Worm (Caenorhabditis elegans): ENCODE measurements around the gene tost-1.

The tost-1 gene

DNA sequence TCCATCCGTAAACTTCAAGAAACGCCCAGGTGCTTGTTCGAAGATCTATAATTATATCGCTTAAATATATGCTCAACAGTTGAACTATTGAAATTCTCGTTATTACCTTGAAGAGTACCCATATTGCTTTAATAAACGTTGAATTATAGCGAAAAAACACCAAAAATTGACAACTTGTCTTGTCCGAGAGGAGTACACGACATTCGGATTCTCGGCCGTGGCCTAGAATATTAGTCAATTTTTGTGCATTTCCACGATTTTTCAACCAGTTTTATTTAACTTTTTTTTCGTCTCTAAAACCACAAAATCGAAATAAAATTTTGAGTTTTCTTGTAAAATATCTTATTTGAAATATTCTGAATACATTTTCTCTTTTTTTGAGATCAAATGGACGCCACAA, 34.2 kb upstream of the tost-1 start, which contains the start of the genes F26F4.9 and cee-1 (continued):
- TF ChIP-seq ztf-11 (tag; optimal IDR thresholded peaks at IDR 0.05) (peak in 1 of 2 experiments; percentile 88), lin-13 (GFP tag; optimal IDR thresholded peaks at IDR 0.05) (peak; percentile 21), nhr-71 (tag; optimal IDR thresholded peaks at IDR 0.05) (peak; percentile 84), nhr-90 (tag; optimal IDR thresholded peaks at IDR 0.05; ENCODE audit: poor library complexity) (peak; percentile 84), pax-3 (tag; optimal IDR thresholded peaks at IDR 0.05) (peak; percentile 76), fkh-4 (tag; optimal IDR thresholded peaks at IDR 0.05; ENCODE audit: borderline replicate concordance) (peak; percentile 91), unc-130 (tag; optimal IDR thresholded peaks at IDR 0.05) (no peak), pqm-1 (tag; optimal IDR thresholded peaks at IDR 0.05) (no peak), swsn-7 (tag; optimal IDR thresholded peaks at IDR 0.05) (peak; percentile 70), ceh-90 (tag; optimal IDR thresholded peaks at IDR 0.05) (peak; percentile 90), dpl-1 (GFP tag; optimal IDR thresholded peaks at IDR 0.05) (peak; percentile 61 to 76 (median 68)), aly-2 (tag; optimal IDR thresholded peaks at IDR 0.05) (no peak), tlp-1 (tag; optimal IDR thresholded peaks at IDR 0.05) (no peak), egl-27 (tag; optimal IDR thresholded peaks at IDR 0.05) (no peak), nhr-77 (tag; optimal IDR thresholded peaks at IDR 0.05) (no peak), lin-14 (GFP tag; optimal IDR thresholded peaks at IDR 0.05) (peak; percentile 71)

DNA sequence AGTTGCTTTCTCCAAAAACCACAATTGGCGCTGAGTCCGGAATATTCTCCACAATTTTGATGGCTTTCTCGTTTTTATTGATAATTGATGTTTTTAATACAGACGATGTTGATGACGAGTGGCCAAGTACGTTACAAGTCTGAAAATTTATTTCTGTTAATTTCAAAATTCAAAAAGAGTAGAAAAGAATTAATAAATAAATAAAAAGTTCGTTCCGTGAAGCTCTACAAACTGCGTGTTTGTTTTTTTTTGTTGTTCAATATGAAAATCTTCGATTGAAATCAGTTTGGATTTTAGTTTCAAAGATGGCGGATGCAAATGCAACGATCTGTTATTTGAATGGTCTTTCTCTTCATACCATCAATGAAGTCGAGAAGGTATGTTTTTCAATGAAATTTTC, 32.8 kb upstream of the tost-1 start, which contains the start of gene F26F4.2:
TSS of gene F26F4.2 (plus strand) at position 301 of the 400 bp plus-strand sequence.
- TF ChIP-seq vab-15 (tag; optimal IDR thresholded peaks at IDR 0.05) (no peak), hlh-4 (tag; optimal IDR thresholded peaks at IDR 0.05) (no peak), ceh-8 (GFP tag; optimal IDR thresholded peaks at IDR 0.05) (no peak), nhr-19 (GFP tag; conservative IDR thresholded peaks at IDR 0.05) (no peak), nhr-71 (tag; optimal IDR thresholded peaks at IDR 0.05) (no peak), sup-37 (GFP tag; optimal IDR thresholded peaks at IDR 0.05) (no peak), fkh-4 (tag; optimal IDR thresholded peaks at IDR 0.05; ENCODE audit: borderline replicate concordance) (no peak), elt-3 (tag; optimal IDR thresholded peaks at IDR 0.05) (no peak)

- TF ChIP-seq ceh-88 (GFP tag; IDR thresholded peaks at IDR 0.05) (no peak), snu-23 (GFP tag; optimal IDR thresholded peaks at IDR 0.05) (no peak), unc-98 (GFP tag; IDR thresholded peaks at IDR 0.05) (no peak), lin-39 (tag; optimal IDR thresholded peaks at IDR 0.05) (no peak), pag-3 (tag; optimal IDR thresholded peaks at IDR 0.05; ENCODE audit: borderline replicate concordance, insufficient read depth) (no peak), unc-130 (tag; optimal IDR thresholded peaks at IDR 0.05) (no peak), hlh-17 (GFP tag; optimal IDR thresholded peaks at IDR 0.05; ENCODE audit: borderline replicate concordance) (no peak), isw-1 (GFP tag; IDR thresholded peaks at IDR 0.05) (no peak)
Observed at ce11 chrIII:4909938-4910337, 31.8 kb upstream of the tost-1 start, which contains the start of gene F26F4.12. Gene F26F4.12 (minus strand): TSS chrIII:4910038.

ce11 chrIII:4906896-4907295, 28.8 kb upstream of the tost-1 start, which contains the start of gene rom-1:
Gene rom-1 (plus strand): TSS chrIII:4907196.
- TF ChIP-seq blmp-1 (tag; optimal IDR thresholded peaks at IDR 0.05) (no peak), zip-4 (GFP tag; optimal IDR thresholded peaks at IDR 0.05) (no peak), hpl-2 (GFP tag; optimal IDR thresholded peaks at IDR 0.05) (no peak), fkh-10 (GFP tag; optimal IDR thresholded peaks at IDR 0.05) (no peak), mep-1 (tag; optimal IDR thresholded peaks at IDR 0.05) (no peak), unc-30 (tag; optimal IDR thresholded peaks at IDR 0.05) (no peak), dsc-1 (tag; optimal IDR thresholded peaks at IDR 0.05) (no peak), irx-1 (tag; optimal IDR thresholded peaks at IDR 0.05) (no peak)

Data from whole organism, L1 larva.